Fruit fly (Drosophila melanogaster): ENCODE measurements around the gene TotC.
A peak's percentile ranks its signal among the peaks of the same experiment; 100 is the strongest.

The TotC gene

DNA sequence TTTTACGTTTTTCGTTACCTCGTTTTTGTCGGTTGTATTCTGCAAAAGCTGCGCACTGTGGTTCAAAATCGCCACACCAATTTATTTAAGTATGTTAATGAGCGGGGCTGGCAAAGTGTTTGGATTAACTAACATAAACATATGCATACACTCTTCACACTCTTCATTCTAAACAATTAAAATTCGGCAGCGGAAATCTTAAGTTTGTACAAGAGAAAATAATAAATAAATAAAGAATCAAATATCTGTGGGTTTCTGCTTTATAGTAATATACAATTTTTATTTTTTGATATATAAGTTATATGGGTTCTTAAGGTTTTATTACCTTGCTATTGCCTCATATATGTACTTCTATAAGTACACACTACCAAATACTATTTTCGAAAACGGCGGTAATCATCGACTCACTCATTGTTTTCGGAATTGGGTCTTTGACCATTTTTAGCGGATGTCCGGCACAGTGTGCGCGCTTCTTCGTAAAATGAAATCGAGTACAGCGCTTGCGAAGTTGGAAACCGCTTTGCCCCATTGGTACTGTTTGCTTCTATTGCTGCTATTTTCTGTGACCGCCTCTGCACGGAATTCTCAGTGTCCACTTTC is 36.4 kb upstream of the TotC start (continued):
- TF ChIP-seq D19A (tag; optimal IDR thresholded peaks at IDR 0.05) (peak; percentile 10), nmo (GFP tag; optimal IDR thresholded peaks at IDR 0.05) (no peak), YL-1 (GFP tag; optimal IDR thresholded peaks at IDR 0.05) (no peak), CG7839 (tag; optimal IDR thresholded peaks at IDR 0.05) (peak; percentile 30), CoRest (tag; optimal IDR thresholded peaks at IDR 0.05) (peak; percentile 33), cwo (GFP tag; optimal IDR thresholded peaks at IDR 0.05) (peak; percentile 7), GATAe (GFP tag; conservative IDR thresholded peaks at IDR 0.05) (no peak), exex (tag; optimal IDR thresholded peaks at IDR 0.05) (no peak), pum (GFP tag; optimal IDR thresholded peaks at IDR 0.05) (no peak), Meics (GFP tag; optimal IDR thresholded peaks at IDR 0.05) (peak; percentile 52), CG12219 (GFP tag; optimal IDR thresholded peaks at IDR 0.05) (no peak), scrt (GFP tag; optimal IDR thresholded peaks at IDR 0.05) (no peak), pnt (GFP tag; optimal IDR thresholded peaks at IDR 0.05) (no peak), bcd (GFP tag; optimal IDR thresholded peaks at IDR 0.05) (peak; percentile 5), CG4360 (GFP tag; IDR thresholded peaks at IDR 0.05) (no peak), Elba2 (GFP tag; optimal IDR thresholded peaks at IDR 0.05) (no peak), Rfx (GFP tag; IDR thresholded peaks at IDR 0.05) (0 out of 2 replicates have a peak, but pooled peaks have one; percentile 5), CG31441 (GFP tag; IDR thresholded peaks at IDR 0.05) (0 out of 2 replicates have a peak, but pooled peaks have one; percentile 24), CG17361 (GFP tag; IDR thresholded peaks at IDR 0.05) (0 out of 3 replicates have a peak, but pooled peaks have one; percentile 18), lov (optimal IDR thresholded peaks at IDR 0.05) (no peak), lov (GFP tag; IDR thresholded peaks at IDR 0.05) (no peak)

DNA sequence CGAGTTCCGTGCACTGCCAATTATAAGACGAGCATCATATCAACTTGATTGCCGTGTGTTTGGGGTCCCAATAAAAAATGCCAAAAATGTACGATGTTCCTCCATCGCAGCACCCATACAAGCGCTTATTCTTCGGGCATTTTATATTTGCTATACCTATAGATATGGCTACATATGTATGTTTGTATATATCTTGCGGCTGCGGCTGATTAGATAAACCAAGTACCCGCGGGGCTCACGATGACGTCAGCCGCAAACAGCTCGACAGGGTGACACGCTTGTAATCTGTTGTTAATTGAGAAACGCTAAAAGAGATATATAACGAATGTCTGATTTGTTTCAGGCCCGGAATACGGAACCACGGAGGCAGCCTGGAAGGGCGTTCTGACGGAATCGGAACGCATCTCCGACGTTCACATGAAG is 35.5 kb upstream of the TotC start:
- TF ChIP-seq sug (tag; optimal IDR thresholded peaks at IDR 0.05) (peak; percentile 49), gro (GFP tag; optimal IDR thresholded peaks at IDR 0.05) (peak; percentile 11), CG6683 (GFP tag; optimal IDR thresholded peaks at IDR 0.05) (no peak), dan (GFP tag; IDR thresholded peaks at IDR 0.05) (no peak), row (GFP tag; IDR thresholded peaks at IDR 0.05) (peak; percentile 36; the same call in 1 of the 3 replicates), CG9932 (GFP tag; IDR thresholded peaks at IDR 0.05) (peak; percentile 22; the same call in 1 of the 2 replicates), TFAM (GFP tag; optimal IDR thresholded peaks at IDR 0.05) (no peak), NFAT (GFP tag; IDR thresholded peaks at IDR 0.05) (no peak), sd (tag; optimal IDR thresholded peaks at IDR 0.05) (peak; percentile 96), ham (GFP tag; IDR thresholded peaks at IDR 0.05) (no peak), Rfx (GFP tag; IDR thresholded peaks at IDR 0.05) (peak; percentile 25), ATbp (GFP tag; optimal IDR thresholded peaks at IDR 0.05) (peak; percentile 1), caup (GFP tag; optimal IDR thresholded peaks at IDR 0.05; ENCODE audit: severe bottlenecking) (peak; percentile 16), Mrtf (GFP tag; IDR thresholded peaks at IDR 0.05) (no peak), Blimp-1 (GFP tag; optimal IDR thresholded peaks at IDR 0.05) (no peak), HmgZ (tag; optimal IDR thresholded peaks at IDR 0.05) (peak; percentile 43), run (tag; optimal IDR thresholded peaks at IDR 0.05) (no peak), CG10959 (GFP tag; IDR thresholded peaks at IDR 0.05) (no peak), CG34376 (GFP tag; optimal IDR thresholded peaks at IDR 0.05) (peak; percentile 62), eve (GFP tag; optimal IDR thresholded peaks at IDR 0.05) (peak in 1 of 2 experiments; percentile 2), ci (GFP tag; IDR thresholded peaks at IDR 0.05) (0 out of 3 replicates have a peak, but pooled peaks have one; percentile 30), Deaf1 (tag; optimal IDR thresholded peaks at IDR 0.05) (peak; percentile 55), CG17359 (tag; optimal IDR thresholded peaks at IDR 0.05) (no peak), exex (tag; optimal IDR thresholded peaks at IDR 0.05) (peak; percentile 98), HHEX (GFP tag; optimal IDR thresholded peaks at IDR 0.05) (peak; percentile 23), wdn (GFP tag; IDR thresholded peaks at IDR 0.05) (0 out of 2 replicates have a peak, but pooled peaks have one; percentile 19), CG12391 (tag; optimal IDR thresholded peaks at IDR 0.05) (no peak), CG2120 (GFP tag; optimal IDR thresholded peaks at IDR 0.05) (peak; percentile 21), CG33557 (GFP tag; optimal IDR thresholded peaks at IDR 0.05) (no peak), chinmo (GFP tag; IDR thresholded peaks at IDR 0.05; ENCODE audit: partially characterized antibody) (peak; percentile 75; the same call in 2 of the 4 replicates)

All from whole organism, embryonic.